Worm (Caenorhabditis elegans) whole organism, L4 larva: ENCODE results near the gene ran-1.

ENCODE experiments used
- F49E8.2 ChIP-seq: sonication (generic microtip); optimal IDR thresholded peaks from 2 replicates; lab custom pipeline; 2016; ENCODE audit warnings: missing compliant biosample characterization, mild to moderate bottlenecking, missing genetic modification characterization, borderline replicate concordance
- R02D3.7 ChIP-seq: fragments of 150-350 bp; sonication (generic microtip); optimal IDR thresholded peaks from 3 replicates; lab custom pipeline; 2014; ENCODE audit warnings: missing biosample characterization, missing genetic modification characterization
- Y5F2A.4 ChIP-seq: fragments of 200-800 bp; sonication (Bioruptor generic); optimal IDR thresholded peaks from 2 replicates; lab custom pipeline; 2018; ENCODE audit warnings: mild to moderate bottlenecking, missing genetic modification characterization, missing compliant biosample characterization
- aha-1 ChIP-seq: fragments of 150-350 bp; peaks from one replicate; lab custom pipeline; 2014; ENCODE audit warnings: missing biosample characterization, missing genetic modification characterization
- attf-4 ChIP-seq: sonication (generic microtip); optimal IDR thresholded peaks from 3 replicates; lab custom pipeline; 2017; ENCODE audit warnings: missing biosample characterization, missing genetic modification characterization
- ceh-20 ChIP-seq: fragments of 200-800 bp; sonication (Bioruptor generic); IDR thresholded peaks from 2 replicates; pipeline ENCODE4 v1.3.6; 2022; ENCODE audit warnings: missing genetic modification reagents, missing genetic modification characterization, missing compliant biosample characterization
- ceh-28 ChIP-seq: fragments of 150-350 bp; optimal IDR thresholded peaks from 2 replicates; lab custom pipeline; 2014; ENCODE audit warnings: missing biosample characterization, missing genetic modification reagents, missing genetic modification characterization
- ceh-32 ChIP-seq: sonication (generic microtip); optimal IDR thresholded peaks from 2 replicates; lab custom pipeline; 2016; ENCODE audit warnings: mild to moderate bottlenecking, missing genetic modification characterization, missing compliant biosample characterization; ENCODE audit not compliant: poor library complexity
- ces-1 ChIP-seq: fragments of 150-350 bp; sonication (generic microtip); optimal IDR thresholded peaks from 4 replicates; lab custom pipeline; 2014; ENCODE audit warnings: missing biosample characterization, missing genetic modification reagents, missing genetic modification characterization
- ctbp-1 ChIP-seq: fragments of 200-800 bp; sonication (Bioruptor generic); IDR thresholded peaks from 2 replicates; pipeline ENCODE4 v1.3.6; 2022; ENCODE audit warnings: missing genetic modification reagents, missing genetic modification characterization, missing compliant biosample characterization
- duxl-1 ChIP-seq: sonication (generic microtip); optimal IDR thresholded peaks from 2 replicates; lab custom pipeline; 2016; ENCODE audit warnings: mild to moderate bottlenecking, missing genetic modification characterization, moderate library complexity, missing compliant biosample characterization; ENCODE audit not compliant: poor library complexity
- egl-43 ChIP-seq: fragments of 200-800 bp; sonication (Bioruptor generic); IDR thresholded peaks from 2 replicates; pipeline ENCODE4 v1.3.6; 2022; ENCODE audit warnings: missing genetic modification reagents, missing genetic modification characterization, missing compliant biosample characterization
- fkh-10 ChIP-seq: fragments of 150-350 bp; optimal IDR thresholded peaks from 2 replicates; lab custom pipeline; 2014; ENCODE audit warnings: missing biosample characterization, missing genetic modification reagents, missing genetic modification characterization
- hlh-30 ChIP-seq: sonication (generic microtip); optimal IDR thresholded peaks from 2 replicates; lab custom pipeline; 2017; ENCODE audit warnings: antibody characterized with exemption, mild to moderate bottlenecking, missing genetic modification characterization, missing compliant biosample characterization; ENCODE audit not compliant: insufficient read depth
- lim-7 ChIP-seq: fragments of 200-800 bp; sonication (Bioruptor generic); IDR thresholded peaks from 2 replicates; pipeline ENCODE4 v1.3.6; 2022; ENCODE audit warnings: missing genetic modification characterization, missing compliant biosample characterization
- lin-1 ChIP-seq: fragments of 200-800 bp; sonication (Bioruptor generic); IDR thresholded peaks from 2 replicates; pipeline ENCODE4 v1.3.6; 2022; ENCODE audit warnings: missing genetic modification reagents, missing genetic modification characterization, missing compliant biosample characterization
- lin-13 ChIP-seq: fragments of 150-350 bp; optimal IDR thresholded peaks from 2 replicates; lab custom pipeline; 2014; ENCODE audit warnings: missing biosample characterization, missing genetic modification reagents, missing genetic modification characterization
- lin-15B ChIP-seq: fragments of 150-350 bp; sonication (generic microtip); optimal IDR thresholded peaks from 3 replicates; lab custom pipeline; 2014; ENCODE audit warnings: missing biosample characterization, missing genetic modification characterization
- lin-39 ChIP-seq: fragments of 150-350 bp; optimal IDR thresholded peaks from 2 replicates; lab custom pipeline; 2014; ENCODE audit warnings: missing biosample characterization, missing genetic modification reagents, missing genetic modification characterization
- lir-3 ChIP-seq: sonication (generic microtip); optimal IDR thresholded peaks from 2 replicates; lab custom pipeline; 2016; ENCODE audit warnings: mild to moderate bottlenecking, missing genetic modification characterization, missing compliant biosample characterization
- lsy-2 ChIP-seq, 2 experiments: fragments of 150-350 bp in 1 of 2; sonication (generic microtip) in 1 of 2; optimal IDR thresholded peaks; 2 replicates each; lab custom pipeline; 2014 to 2017; ENCODE audit warnings: missing biosample characterization in 2 of 2, missing genetic modification characterization in 2 of 2
- madf-5 ChIP-seq, 2 experiments: fragments of 200-800 bp; sonication (Bioruptor generic); IDR thresholded peaks; 2 replicates each; pipeline ENCODE4 v1.3.6; 2022; ENCODE audit warnings: missing compliant biosample characterization in 2 of 2, missing genetic modification characterization in 2 of 2
- madf-9 ChIP-seq: fragments of 200-800 bp; sonication (Bioruptor generic); conservative IDR thresholded peaks from 2 replicates; pipeline ENCODE4 v1.3.6; 2022; ENCODE audit warnings: missing genetic modification reagents, missing genetic modification characterization, missing compliant biosample characterization
- mdl-1 ChIP-seq, 2 experiments: fragments of 150-350 bp in 1 of 2; sonication (generic microtip) in 1 of 2; optimal IDR thresholded peaks; 2 replicates each; lab custom pipeline; 2014 to 2017; ENCODE audit warnings: missing biosample characterization in 2 of 2, missing genetic modification characterization in 2 of 2
- mdt-29 ChIP-seq: fragments of 200-800 bp; sonication (Bioruptor generic); IDR thresholded peaks from 2 replicates; pipeline ENCODE4 v1.3.6; 2022; ENCODE audit warnings: missing genetic modification reagents, missing genetic modification characterization, missing compliant biosample characterization
- mes-2 ChIP-seq: sonication (generic microtip); optimal IDR thresholded peaks from 2 replicates; lab custom pipeline; 2016; ENCODE audit warnings: missing genotype, mild to moderate bottlenecking, missing genetic modification characterization, missing compliant biosample characterization; ENCODE audit not compliant: poor library complexity, severe bottlenecking
- mxl-3 ChIP-seq: fragments of 200-800 bp; sonication (Bioruptor generic); optimal IDR thresholded peaks from 2 replicates; lab custom pipeline; 2018; ENCODE audit warnings: mild to moderate bottlenecking, missing genetic modification characterization, missing compliant biosample characterization
- nhr-10 ChIP-seq: fragments of 150-350 bp; optimal IDR thresholded peaks from 2 replicates; lab custom pipeline; 2014; ENCODE audit warnings: missing biosample characterization, missing genetic modification characterization
- nhr-41 ChIP-seq: fragments of 200-800 bp; sonication (Bioruptor generic); IDR thresholded peaks from 2 replicates; pipeline ENCODE4 v1.3.6; 2022; ENCODE audit warnings: missing genetic modification reagents, missing genetic modification characterization, missing compliant biosample characterization
- nhr-42 ChIP-seq: fragments of 200-800 bp; sonication (Bioruptor generic); IDR thresholded peaks from 2 replicates; pipeline ENCODE4 v1.3.6; 2022; ENCODE audit warnings: missing genetic modification characterization, missing compliant biosample characterization
- nhr-6 ChIP-seq: fragments of 150-350 bp; optimal IDR thresholded peaks from 2 replicates; lab custom pipeline; 2014; ENCODE audit warnings: missing biosample characterization, missing genetic modification characterization
- nhr-76 ChIP-seq: fragments of 150-350 bp; optimal IDR thresholded peaks from 2 replicates; lab custom pipeline; 2014; ENCODE audit warnings: missing biosample characterization, missing genetic modification characterization
- set-16 ChIP-seq: fragments of 200-800 bp; sonication (Bioruptor generic); IDR thresholded peaks from 2 replicates; pipeline ENCODE4 v1.3.6; 2022; ENCODE audit warnings: missing genetic modification reagents, missing genetic modification characterization, missing compliant biosample characterization
- snpc-1.2 ChIP-seq: fragments of 200-800 bp; sonication (Bioruptor generic); IDR thresholded peaks from 2 replicates; pipeline ENCODE4 v1.3.6; 2022; ENCODE audit warnings: missing genetic modification reagents, missing genetic modification characterization, missing compliant biosample characterization
- snpc-4 ChIP-seq: fragments of 150-350 bp; optimal IDR thresholded peaks from 2 replicates; lab custom pipeline; 2014; ENCODE audit warnings: missing biosample characterization, missing genetic modification characterization
- spr-3 ChIP-seq: fragments of 200-800 bp; sonication (Bioruptor generic); optimal IDR thresholded peaks from 2 replicates; lab custom pipeline; 2018; ENCODE audit warnings: mild to moderate bottlenecking, missing genetic modification characterization, missing compliant biosample characterization
- tag-97 ChIP-seq: fragments of 200-800 bp; sonication (Bioruptor generic); IDR thresholded peaks from 2 replicates; pipeline ENCODE4 v1.3.6; 2022; ENCODE audit warnings: missing genetic modification characterization, missing compliant biosample characterization
- unc-39 ChIP-seq: sonication (generic microtip); optimal IDR thresholded peaks from 2 replicates; lab custom pipeline; 2017; ENCODE audit warnings: missing biosample characterization, missing genetic modification characterization
- vab-7 ChIP-seq: fragments of 200-800 bp; sonication (Bioruptor generic); IDR thresholded peaks from 2 replicates; pipeline ENCODE4 v1.3.6; 2022; ENCODE audit warnings: missing genetic modification reagents, missing genetic modification characterization, missing compliant biosample characterization

Gene ran-1

ce11 chrIII:10733300-10733699 is 14.2 kb downstream of the ran-1 start (continued):
- TF ChIP-seq ces-1, result no peak
- TF ChIP-seq hlh-30 (tag; lab: Kevin White, UChicago), result no peak
- TF ChIP-seq nhr-10, result no peak
- no peak for TF ChIP-seq attf-4
- TF ChIP-seq tag-97 (GFP tag; lab: Robert Waterston, UW), result no peak
- TF ChIP-seq Y5F2A.4, result no peak
- no peak for TF ChIP-seq mxl-3 (GFP tag; lab: Kevin White, UChicago)
- no peak for TF ChIP-seq lim-7
- TF ChIP-seq egl-43 (GFP tag; lab: Robert Waterston, UW), result 0 out of 2 replicates have a peak, but pooled peaks have one; percentile 17
- TF ChIP-seq lin-39 (tag; lab: Kevin White, UChicago), result no peak
- no peak for TF ChIP-seq snpc-4 (tag; lab: Kevin White, UChicago)
- no peak for TF ChIP-seq lsy-2 (tag; optimal IDR thresholded peaks at IDR 0.05; lab: Kevin White, UChicago)
- peak; percentile 64; the same call in 1 of the 2 replicates for TF ChIP-seq snpc-1.2
- peak; percentile 59; the same call in 1 of the 2 replicates for TF ChIP-seq mdt-29 (GFP tag; lab: Robert Waterston, UW)
- TF ChIP-seq lin-1 (GFP tag; lab: Robert Waterston, UW), result no peak
- TF ChIP-seq ceh-28 (tag; lab: Kevin White, UChicago), result no peak
- no peak for TF ChIP-seq madf-5 (GFP tag; IDR thresholded peaks at IDR 0.05; lab: Robert Waterston, UW)
- TF ChIP-seq lir-3 (tag; lab: Kevin White, UChicago), result no peak
- TF ChIP-seq set-16 (GFP tag; lab: Robert Waterston, UW), result 0 out of 2 replicates have a peak, but pooled peaks have one; percentile 20
- TF ChIP-seq unc-39 (tag; lab: Kevin White, UChicago), result no peak
- TF ChIP-seq ceh-32, result no peak
- TF ChIP-seq mdl-1 (tag; optimal IDR thresholded peaks at IDR 0.05; lab: Kevin White, UChicago), result no peak
- TF ChIP-seq duxl-1 (tag; lab: Kevin White, UChicago), result no peak
- no peak for TF ChIP-seq nhr-41 (GFP tag; lab: Robert Waterston, UW)

- TF ChIP-seq lin-15B (tag; lab: Kevin White, UChicago) (no peak), nhr-42 (GFP tag; lab: Robert Waterston, UW) (no peak), mes-2 (tag; lab: Kevin White, UChicago) (no peak), spr-3 (GFP tag; lab: Kevin White, UChicago) (no peak), attf-4 (no peak), ctbp-1 (GFP tag; lab: Robert Waterston, UW) (no peak), fkh-10 (GFP tag; lab: Kevin White, UChicago) (no peak), ceh-20 (GFP tag; lab: Robert Waterston, UW) (no peak), vab-7 (GFP tag; lab: Robert Waterston, UW) (no peak), aha-1 (tag; lab: Kevin White, UChicago) (no peak), lin-13 (GFP tag; lab: Kevin White, UChicago) (no peak), nhr-76 (no peak), lin-1 (GFP tag; lab: Robert Waterston, UW) (no peak), R02D3.7 (tag; lab: Kevin White, UChicago) (no peak), madf-9 (GFP tag; lab: Robert Waterston, UW) (no peak), nhr-6 (tag; lab: Kevin White, UChicago) (no peak), F49E8.2 (tag; lab: Kevin White, UChicago) (no peak)
These were observed 17.0 kb downstream of the ran-1 start, which contains the start of gene tat-3 for ce11 chrIII:10730510-10730909. TSS of gene tat-3 (minus strand) at chrIII:10730705.

- no peak for TF ChIP-seq lin-1 (GFP tag; lab: Robert Waterston, UW)
- peak; percentile 48 for TF ChIP-seq mes-2 (tag; lab: Kevin White, UChicago)
These were observed 26.5 kb downstream of the ran-1 start for ce11 chrIII:10721056-10721455.
